Fruit fly (Drosophila melanogaster) whole organism, embryonic: ENCODE measurements around the gene CG44174.
A peak's percentile ranks its signal among the peaks of the same experiment; 100 is the strongest.

ENCODE experiments used
- Atf-2 ChIP-seq: fragments of 200-800 bp; sonication (Bioruptor generic); optimal IDR thresholded peaks from 2 replicates; lab custom pipeline; 2016; ENCODE audit warnings: missing biosample characterization, missing genetic modification characterization
- B-H1 ChIP-seq: fragments of 200-800 bp; sonication (Bioruptor generic); IDR thresholded peaks from 3 replicates; pipeline ENCODE4 v1.3.6; 2022; ENCODE audit warnings: missing biosample characterization, missing genetic modification characterization
- BEAF-32 ChIP-seq: fragments of 200-800 bp; sonication (Bioruptor generic); optimal IDR thresholded peaks from 3 replicates; lab custom pipeline; 2017; ENCODE audit warnings: missing biosample characterization, missing genetic modification characterization, mild to moderate bottlenecking, moderate library complexity, missing genetic modification reagents
- C15 ChIP-seq: fragments of 200-800 bp; sonication (Bioruptor generic); IDR thresholded peaks from 3 replicates; pipeline ENCODE4 v1.3.6; 2022; ENCODE audit warnings: missing biosample characterization, missing genetic modification characterization
- CG10209 ChIP-seq: fragments of 200-800 bp; sonication (Bioruptor generic); optimal IDR thresholded peaks from 3 replicates; lab custom pipeline; 2017; ENCODE audit warnings: missing biosample characterization, mild to moderate bottlenecking, missing genetic modification characterization, missing genetic modification reagents
- CG10274 ChIP-seq: fragments of 200-800 bp; sonication (Bioruptor generic); optimal IDR thresholded peaks from 3 replicates; lab custom pipeline; 2017; ENCODE audit warnings: missing biosample characterization, mild to moderate bottlenecking, missing genetic modification characterization
- CG11456 ChIP-seq: fragments of 200-800 bp; sonication (Bioruptor generic); IDR thresholded peaks from 3 replicates; pipeline ENCODE4 v1.3.6; 2022; ENCODE audit warnings: missing biosample characterization, missing genetic modification characterization
- CG11723 ChIP-seq: fragments of 200-800 bp; sonication (Bioruptor generic); optimal IDR thresholded peaks from 2 replicates; lab custom pipeline; 2017; ENCODE audit warnings: missing biosample characterization, mild to moderate bottlenecking, missing genetic modification characterization
- CG12942 ChIP-seq: fragments of 200-800 bp; sonication (Bioruptor generic); optimal IDR thresholded peaks from 3 replicates; lab custom pipeline; 2016; ENCODE audit warnings: missing biosample characterization, missing genetic modification characterization
- CG15269 ChIP-seq: fragments of 200-800 bp; sonication (Bioruptor generic); optimal IDR thresholded peaks from 2 replicates; lab custom pipeline; 2018; ENCODE audit warnings: missing biosample characterization, mild to moderate bottlenecking, missing genetic modification characterization, moderate library complexity
- CG17568 ChIP-seq: fragments of 200-800 bp; sonication (Bioruptor generic); optimal IDR thresholded peaks from 2 replicates; lab custom pipeline; 2018; ENCODE audit warnings: missing biosample characterization, mild to moderate bottlenecking, missing genetic modification characterization, moderate library complexity
- CG18599 ChIP-seq: fragments of 200-800 bp; sonication (Bioruptor generic); optimal IDR thresholded peaks from 3 replicates; lab custom pipeline; 2017; ENCODE audit warnings: missing biosample characterization, missing genetic modification characterization, mild to moderate bottlenecking, moderate library complexity, missing genetic modification reagents
- CG18764 ChIP-seq: fragments of 200-800 bp; sonication (Bioruptor generic); optimal IDR thresholded peaks from 3 replicates; lab custom pipeline; 2016; ENCODE audit warnings: missing biosample characterization, missing genetic modification characterization
- CG2116 ChIP-seq: fragments of 200-800 bp; sonication (Bioruptor generic); optimal IDR thresholded peaks from 3 replicates; lab custom pipeline; 2018; ENCODE audit warnings: missing biosample characterization, mild to moderate bottlenecking, missing genetic modification characterization
- CG2129 ChIP-seq: fragments of 200-800 bp; sonication (Bioruptor generic); IDR thresholded peaks from 2 replicates; pipeline ENCODE4 v1.3.6; 2022; ENCODE audit warnings: missing biosample characterization, missing genetic modification characterization; ENCODE audit not compliant: partially characterized antibody
- CG2875 ChIP-seq: fragments of 200-800 bp; sonication (Bioruptor generic); optimal IDR thresholded peaks from 2 replicates; lab custom pipeline; 2017; ENCODE audit warnings: missing biosample characterization, mild to moderate bottlenecking, missing genetic modification characterization, missing genetic modification reagents
- CG32532 ChIP-seq: fragments of 200-800 bp; sonication (Bioruptor generic); IDR thresholded peaks from 2 replicates; pipeline ENCODE4 v1.3.6; 2022; ENCODE audit warnings: missing biosample characterization, missing genetic modification characterization
- CG4282 ChIP-seq: fragments of 200-800 bp; sonication (Bioruptor generic); optimal IDR thresholded peaks from 2 replicates; lab custom pipeline; 2016; ENCODE audit warnings: missing biosample characterization, missing genetic modification characterization
- CG4820 ChIP-seq: fragments of 200-800 bp; sonication (Bioruptor generic); optimal IDR thresholded peaks from 3 replicates; lab custom pipeline; 2016; ENCODE audit warnings: missing biosample characterization, missing genetic modification characterization
- CG6272 ChIP-seq: fragments of 200-800 bp; sonication (Bioruptor generic); IDR thresholded peaks from 2 replicates; pipeline ENCODE4 v1.3.6; 2022; ENCODE audit warnings: missing biosample characterization, missing genetic modification characterization
- CG6813 ChIP-seq: fragments of 200-800 bp; sonication (Bioruptor generic); optimal IDR thresholded peaks from 2 replicates; lab custom pipeline; 2017; ENCODE audit warnings: missing biosample characterization, missing genetic modification characterization, mild to moderate bottlenecking, moderate library complexity, missing genetic modification reagents
- CG7839 ChIP-seq: fragments of 200-800 bp; sonication (Bioruptor generic); optimal IDR thresholded peaks from 3 replicates; lab custom pipeline; 2018; ENCODE audit warnings: missing biosample characterization, mild to moderate bottlenecking, missing genetic modification characterization, moderate library complexity
- CkIIα-i1 ChIP-seq: fragments of 200-800 bp; sonication (Bioruptor generic); IDR thresholded peaks from 2 replicates; pipeline ENCODE4 v1.3.6; 2022; ENCODE audit warnings: missing biosample characterization, missing genetic modification characterization
- CoRest ChIP-seq: fragments of 200-800 bp; sonication (Bioruptor generic); optimal IDR thresholded peaks from 3 replicates; lab custom pipeline; 2018; ENCODE audit warnings: missing biosample characterization, mild to moderate bottlenecking, missing genetic modification characterization, moderate library complexity
- Deaf1 ChIP-seq: fragments of 200-800 bp; optimal IDR thresholded peaks from 3 replicates; lab custom pipeline; 2019; ENCODE audit warnings: missing biosample characterization, mild to moderate bottlenecking, missing genetic modification characterization, moderate library complexity
- Dek ChIP-seq: fragments of 200-800 bp; sonication (Bioruptor generic); optimal IDR thresholded peaks from 3 replicates; lab custom pipeline; 2019; ENCODE audit warnings: missing biosample characterization, mild to moderate bottlenecking, missing genetic modification characterization, moderate library complexity
- Lhr ChIP-seq: fragments of 200-800 bp; sonication (Bioruptor generic); optimal IDR thresholded peaks from 3 replicates; lab custom pipeline; 2017; ENCODE audit warnings: mild to moderate bottlenecking, missing biosample characterization, missing genetic modification reagents, missing genetic modification characterization
- Lpt ChIP-seq: fragments of >200 bp; optimal IDR thresholded peaks from 2 replicates; lab custom pipeline; 2018; ENCODE audit warnings: missing biosample characterization, missing genetic modification characterization
- Neu2 ChIP-seq: fragments of 200-800 bp; sonication (Bioruptor generic); optimal IDR thresholded peaks from 3 replicates; lab custom pipeline; 2016; ENCODE audit warnings: missing biosample characterization, missing genetic modification characterization, borderline replicate concordance
- Nf-YB ChIP-seq: fragments of 200-800 bp; sonication (Bioruptor generic); optimal IDR thresholded peaks from 3 replicates; lab custom pipeline; 2019; ENCODE audit warnings: missing biosample characterization, mild to moderate bottlenecking, missing genetic modification characterization, moderate library complexity
- Pdp1 ChIP-seq, 2 experiments: fragments of 200-800 bp; sonication (Bioruptor generic); optimal IDR thresholded peaks; 3 replicates each; lab custom pipeline; 2016; ENCODE audit warnings: missing biosample characterization in 2 of 2, missing genetic modification characterization in 2 of 2, mild to moderate bottlenecking in 1 of 2, moderate library complexity in 1 of 2
- Sox100B ChIP-seq: fragments of 200-800 bp; sonication (Bioruptor generic); optimal IDR thresholded peaks from 3 replicates; lab custom pipeline; 2018; ENCODE audit warnings: missing biosample characterization, mild to moderate bottlenecking, missing genetic modification characterization
- Spps ChIP-seq: fragments of 200-800 bp; sonication (Bioruptor generic); optimal IDR thresholded peaks from 2 replicates; lab custom pipeline; 2018; ENCODE audit warnings: missing biosample characterization, mild to moderate bottlenecking, missing genetic modification characterization
- ash1 ChIP-seq: fragments of 200-800 bp; sonication (Bioruptor generic); optimal IDR thresholded peaks from 2 replicates; lab custom pipeline; 2018; ENCODE audit warnings: missing biosample characterization, mild to moderate bottlenecking, missing genetic modification characterization
- bsh ChIP-seq, 2 experiments: fragments of 200-800 bp; sonication (Bioruptor generic); optimal IDR thresholded peaks; 2 replicates each; lab custom pipeline; 2017 to 2018; ENCODE audit warnings: mild to moderate bottlenecking in 2 of 2, missing biosample characterization in 2 of 2, missing genetic modification characterization in 2 of 2, moderate library complexity in 1 of 2
- chinmo ChIP-seq: fragments of 200-800 bp; sonication (Bioruptor generic); IDR thresholded peaks from 4 replicates; pipeline ENCODE4 v1.3.6; 2022; ENCODE audit warnings: missing biosample characterization, missing genetic modification characterization; ENCODE audit not compliant: partially characterized antibody
- emc ChIP-seq: fragments of 200-800 bp; sonication (Bioruptor generic); optimal IDR thresholded peaks from 2 replicates; lab custom pipeline; 2016; ENCODE audit warnings: missing biosample characterization, missing genetic modification characterization
- gce ChIP-seq: fragments of 200-800 bp; sonication (Bioruptor generic); IDR thresholded peaks from 3 replicates; pipeline ENCODE4 v1.3.6; 2022; ENCODE audit warnings: missing biosample characterization, missing genetic modification characterization
- gro ChIP-seq: fragments of 200-800 bp; sonication (Bioruptor generic); optimal IDR thresholded peaks from 2 replicates; lab custom pipeline; 2016; ENCODE audit warnings: missing biosample characterization, missing genetic modification characterization
- hb ChIP-seq: fragments of 200-800 bp; sonication (Bioruptor generic); IDR thresholded peaks from 3 replicates; pipeline ENCODE4 v1.3.6; 2022; ENCODE audit warnings: missing biosample characterization, missing genetic modification characterization; ENCODE audit not compliant: partially characterized antibody
- ken ChIP-seq: fragments of 200-800 bp; sonication (Bioruptor generic); IDR thresholded peaks from 3 replicates; pipeline ENCODE4 v1.3.6; 2022; ENCODE audit warnings: missing biosample characterization, missing genetic modification characterization
- lola ChIP-seq, 3 experiments: fragments of >200 bp in 2 of 3; fragments of 200-800 bp in 1 of 3; sonication (Bioruptor generic) in 1 of 3; optimal IDR thresholded peaks; 2 replicates each; lab custom pipeline; 2017 to 2019; ENCODE audit warnings: missing biosample characterization in 3 of 3, missing genetic modification characterization in 3 of 3, mild to moderate bottlenecking in 1 of 3, moderate library complexity in 1 of 3
- onecut ChIP-seq: fragments of 200-800 bp; sonication (Bioruptor generic); IDR thresholded peaks from 2 replicates; pipeline ENCODE4 v1.3.6; 2022; ENCODE audit warnings: missing biosample characterization, missing genetic modification characterization
- sd ChIP-seq: fragments of 200-800 bp; sonication (Bioruptor generic); optimal IDR thresholded peaks from 3 replicates; lab custom pipeline; 2018; ENCODE audit warnings: missing biosample characterization, mild to moderate bottlenecking, missing genetic modification characterization, moderate library complexity
- sim ChIP-seq: fragments of 200-800 bp; sonication (Bioruptor generic); IDR thresholded peaks from 2 replicates; pipeline ENCODE4 v1.3.6; 2022; ENCODE audit warnings: missing biosample characterization, missing genetic modification characterization
- tx ChIP-seq: fragments of 200-800 bp; sonication (Bioruptor generic); optimal IDR thresholded peaks from 2 replicates; lab custom pipeline; 2016; ENCODE audit warnings: missing biosample characterization, missing genetic modification characterization
- vfl ChIP-seq: fragments of 200-800 bp; sonication (Bioruptor generic); optimal IDR thresholded peaks from 2 replicates; lab custom pipeline; 2016; ENCODE audit warnings: missing biosample characterization, missing genetic modification characterization
- wor ChIP-seq: fragments of 200-800 bp; sonication (Bioruptor generic); IDR thresholded peaks from 2 replicates; pipeline ENCODE4 v1.3.6; 2022; ENCODE audit warnings: missing biosample characterization, missing genetic modification characterization

The CG44174 gene

dm6 chr3R:19326043-19326805, 28.7 kb upstream of the CG44174 start, which contains the start of gene Delta (continued):
- TF ChIP-seq CG32532 (GFP tag; lab: Robert Waterston, UW) (no peak), vfl (GFP tag; lab: Kevin White, UChicago) (no peak), CG2116 (GFP tag; lab: Kevin White, UChicago) (peak; percentile 19), CG6813 (GFP tag; lab: Kevin White, UChicago) (peak; percentile 20), CG11723 (peak; percentile 13), gce (peak; percentile 24; the same call in 1 of the 3 replicates), wor (GFP tag; lab: Robert Waterston, UW) (no peak), CG7839 (tag; lab: Kevin White, UChicago) (peak; percentile 7), CG2129 (GFP tag; lab: Robert Waterston, UW) (no peak), BEAF-32 (no peak), B-H1 (GFP tag; lab: Robert Waterston, UW) (no peak), CG4820 (GFP tag; lab: Kevin White, UChicago) (no peak), chinmo (peak; percentile 88; the same call in 3 of the 4 replicates), CG17568 (GFP tag; lab: Kevin White, UChicago) (no peak), CG18599 (GFP tag; lab: Kevin White, UChicago) (no peak), CG2875 (no peak), onecut (no peak; the same call in 1 of the 2 replicates), CoRest (no peak), CG15269 (tag; lab: Kevin White, UChicago) (no peak), CG4282 (no peak), CG10274 (GFP tag; lab: Kevin White, UChicago) (no peak), Lpt (GFP tag; lab: Kevin White, UChicago) (no peak), ken (no peak), CG6272 (GFP tag; lab: Robert Waterston, UW) (no peak), CG10209 (GFP tag; lab: Kevin White, UChicago) (no peak), Dek (tag; lab: Kevin White, UChicago) (no peak), CG18764 (GFP tag; lab: Kevin White, UChicago) (no peak), emc (GFP tag; lab: Kevin White, UChicago) (no peak), bsh (GFP tag; optimal IDR thresholded peaks at IDR 0.05; lab: Kevin White, UChicago) (peak; percentile 5 to 19), sd (no peak), tx (GFP tag; lab: Kevin White, UChicago) (no peak), CG12942 (GFP tag; lab: Kevin White, UChicago) (no peak), CkIIα-i1 (no peak), hb (no peak), Pdp1 (GFP tag; optimal IDR thresholded peaks at IDR 0.05; lab: Kevin White, UChicago) (no peak), lola (GFP tag; optimal IDR thresholded peaks at IDR 0.05; lab: Kevin White, UChicago) (no peak), CG11456 (GFP tag; lab: Robert Waterston, UW) (no peak), Deaf1 (no peak), gro (GFP tag; lab: Kevin White, UChicago) (no peak), Nf-YB (GFP tag; lab: Kevin White, UChicago) (no peak), Neu2 (no peak), Lhr (GFP tag; lab: Kevin White, UChicago) (no peak), sim (no peak), Spps (tag; lab: Kevin White, UChicago) (no peak), Atf-2 (GFP tag; lab: Kevin White, UChicago) (no peak), ash1 (GFP tag; lab: Kevin White, UChicago) (peak; percentile 2), Sox100B (GFP tag; lab: Kevin White, UChicago) (peak; percentile 18), C15 (no peak)
